Fruit fly (Drosophila melanogaster) whole organism, embryonic: ENCODE data around the gene CG32679.

Experiments used
- Aef1 ChIP-seq: fragments of 200-800 bp; sonication (Bioruptor generic); IDR thresholded peaks from 3 replicates; pipeline ENCODE4 v1.3.6; 2022; ENCODE audit warnings: missing biosample characterization, missing genetic modification characterization
- Atf-2 ChIP-seq: fragments of 200-800 bp; sonication (Bioruptor generic); optimal IDR thresholded peaks from 2 replicates; lab custom pipeline; 2016; ENCODE audit warnings: missing biosample characterization, missing genetic modification characterization
- Blimp-1 ChIP-seq: fragments of 200-800 bp; sonication (Bioruptor generic); optimal IDR thresholded peaks from 3 replicates; lab custom pipeline; 2018; ENCODE audit warnings: missing biosample characterization, missing genetic modification characterization, mild to moderate bottlenecking, moderate library complexity, missing genetic modification reagents
- CG12659 ChIP-seq: fragments of 200-800 bp; sonication (Bioruptor generic); optimal IDR thresholded peaks from 3 replicates; lab custom pipeline; 2017; ENCODE audit warnings: mild to moderate bottlenecking, missing biosample characterization, missing genetic modification reagents, missing genetic modification characterization
- CG13775 ChIP-seq: fragments of 200-800 bp; sonication (Bioruptor generic); optimal IDR thresholded peaks from 3 replicates; lab custom pipeline; 2017; ENCODE audit warnings: missing biosample characterization, mild to moderate bottlenecking, missing genetic modification characterization
- CG14441 ChIP-seq: fragments of 200-800 bp; sonication (Bioruptor generic); IDR thresholded peaks from 2 replicates; pipeline ENCODE4 v1.3.6; 2022; ENCODE audit warnings: missing biosample characterization, missing genetic modification characterization
- CG15269 ChIP-seq: fragments of 200-800 bp; sonication (Bioruptor generic); optimal IDR thresholded peaks from 2 replicates; lab custom pipeline; 2018; ENCODE audit warnings: missing biosample characterization, mild to moderate bottlenecking, missing genetic modification characterization, moderate library complexity
- CG15514 ChIP-seq: fragments of 200-800 bp; sonication (Bioruptor generic); optimal IDR thresholded peaks from 3 replicates; lab custom pipeline; 2017; ENCODE audit warnings: missing biosample characterization, missing genetic modification characterization, mild to moderate bottlenecking, moderate library complexity, missing genetic modification reagents
- CG16779 ChIP-seq: fragments of 200-800 bp; sonication (Bioruptor generic); IDR thresholded peaks from 2 replicates; pipeline ENCODE4 v1.3.6; 2022; ENCODE audit warnings: missing biosample characterization, missing genetic modification characterization
- CG32767 ChIP-seq: fragments of 200-800 bp; sonication (Bioruptor generic); IDR thresholded peaks from 2 replicates; pipeline ENCODE4 v1.3.6; 2022; ENCODE audit warnings: missing biosample characterization, missing genetic modification characterization
- CG4282 ChIP-seq: fragments of 200-800 bp; sonication (Bioruptor generic); optimal IDR thresholded peaks from 2 replicates; lab custom pipeline; 2016; ENCODE audit warnings: missing biosample characterization, missing genetic modification characterization
- CG4328 ChIP-seq: fragments of 200-800 bp; sonication (Bioruptor generic); optimal IDR thresholded peaks from 3 replicates; lab custom pipeline; 2017; ENCODE audit warnings: missing biosample characterization, missing genetic modification reagents, missing genetic modification characterization
- CG4820 ChIP-seq: fragments of 200-800 bp; sonication (Bioruptor generic); optimal IDR thresholded peaks from 3 replicates; lab custom pipeline; 2016; ENCODE audit warnings: missing biosample characterization, missing genetic modification characterization
- CG6813 ChIP-seq: fragments of 200-800 bp; sonication (Bioruptor generic); optimal IDR thresholded peaks from 2 replicates; lab custom pipeline; 2017; ENCODE audit warnings: missing biosample characterization, missing genetic modification characterization, mild to moderate bottlenecking, moderate library complexity, missing genetic modification reagents
- CG6854 ChIP-seq: fragments of 200-800 bp; sonication (Bioruptor generic); optimal IDR thresholded peaks from 3 replicates; lab custom pipeline; 2017; ENCODE audit warnings: missing biosample characterization, mild to moderate bottlenecking, missing genetic modification characterization
- CG8478 ChIP-seq: fragments of >200 bp; optimal IDR thresholded peaks from 2 replicates; lab custom pipeline; 2018
- CG9727 ChIP-seq: fragments of 200-800 bp; sonication (Bioruptor generic); optimal IDR thresholded peaks from 3 replicates; lab custom pipeline; 2017; ENCODE audit warnings: missing biosample characterization, mild to moderate bottlenecking, missing genetic modification characterization
- CG9876 ChIP-seq: fragments of 200-800 bp; sonication (Bioruptor generic); optimal IDR thresholded peaks from 2 replicates; lab custom pipeline; 2016; ENCODE audit warnings: missing biosample characterization, missing genetic modification characterization
- D ChIP-seq, 2 experiments: fragments of 200-800 bp in 1 of 2; fragments of >200 bp in 1 of 2; sonication (Bioruptor generic) in 1 of 2; optimal IDR thresholded peaks; 2 replicates in 1 of 2; 3 replicates in 1 of 2; lab custom pipeline; 2017; ENCODE audit warnings: mild to moderate bottlenecking in 1 of 2, missing biosample characterization in 1 of 2, missing genetic modification characterization in 1 of 2, missing genetic modification reagents in 1 of 2
- Hr51 ChIP-seq, 2 experiments: fragments of 200-800 bp; sonication (Bioruptor generic); optimal IDR thresholded peaks; 2 replicates in 1 of 2; 3 replicates in 1 of 2; lab custom pipeline; 2016 to 2018; ENCODE audit warnings: missing biosample characterization in 2 of 2, missing genetic modification characterization in 2 of 2, mild to moderate bottlenecking in 1 of 2, moderate library complexity in 1 of 2
- NK7.1 ChIP-seq: fragments of 200-800 bp; sonication (Bioruptor generic); optimal IDR thresholded peaks from 3 replicates; lab custom pipeline; 2016; ENCODE audit warnings: missing biosample characterization, missing genetic modification characterization
- Optix ChIP-seq: fragments of 200-800 bp; sonication (Bioruptor generic); IDR thresholded peaks from 3 replicates; pipeline ENCODE4 v1.3.6; 2022; ENCODE audit warnings: missing biosample characterization, missing genetic modification characterization
- PHDP ChIP-seq: fragments of 200-800 bp; sonication (Bioruptor generic); optimal IDR thresholded peaks from 3 replicates; lab custom pipeline; 2018; ENCODE audit warnings: missing biosample characterization, mild to moderate bottlenecking, missing genetic modification characterization, moderate library complexity
- Pdp1 ChIP-seq, 2 experiments: fragments of 200-800 bp; sonication (Bioruptor generic); optimal IDR thresholded peaks; 3 replicates each; lab custom pipeline; 2016; ENCODE audit warnings: missing biosample characterization in 2 of 2, missing genetic modification characterization in 2 of 2, mild to moderate bottlenecking in 1 of 2, moderate library complexity in 1 of 2
- Sox102F ChIP-seq: fragments of 200-800 bp; sonication (Bioruptor generic); optimal IDR thresholded peaks from 2 replicates; lab custom pipeline; 2018; ENCODE audit warnings: missing biosample characterization, mild to moderate bottlenecking, missing genetic modification characterization, moderate library complexity
- Spps ChIP-seq: fragments of 200-800 bp; sonication (Bioruptor generic); optimal IDR thresholded peaks from 2 replicates; lab custom pipeline; 2018; ENCODE audit warnings: missing biosample characterization, mild to moderate bottlenecking, missing genetic modification characterization
- Sry-β ChIP-seq: fragments of 200-800 bp; sonication (Bioruptor generic); optimal IDR thresholded peaks from 2 replicates; lab custom pipeline; 2018; ENCODE audit warnings: missing biosample characterization, mild to moderate bottlenecking, missing genetic modification characterization, moderate library complexity
- bab2 ChIP-seq: fragments of 200-800 bp; sonication (Bioruptor generic); optimal IDR thresholded peaks from 2 replicates; lab custom pipeline; 2016; ENCODE audit warnings: missing biosample characterization, missing genetic modification characterization
- cas ChIP-seq: fragments of 200-800 bp; sonication (Bioruptor generic); IDR thresholded peaks from 2 replicates; pipeline ENCODE4 v1.3.6; 2022; ENCODE audit warnings: missing biosample characterization, missing genetic modification characterization
- crp ChIP-seq, 2 experiments: fragments of 200-800 bp; sonication (Bioruptor generic); optimal IDR thresholded peaks; 2 replicates in 1 of 2; 3 replicates in 1 of 2; lab custom pipeline; 2017; ENCODE audit warnings: missing biosample characterization in 2 of 2, missing genetic modification characterization in 2 of 2, mild to moderate bottlenecking in 1 of 2, moderate library complexity in 1 of 2
- en ChIP-seq: fragments of 200-800 bp; sonication (Bioruptor generic); optimal IDR thresholded peaks from 2 replicates; lab custom pipeline; 2016; ENCODE audit warnings: missing biosample characterization, missing genetic modification characterization
- esg ChIP-seq: fragments of 200-800 bp; sonication (Bioruptor generic); conservative IDR thresholded peaks from 2 replicates; pipeline ENCODE4 v1.3.6; 2022; ENCODE audit warnings: missing biosample characterization, missing genetic modification characterization
- h ChIP-seq: fragments of >200 bp; optimal IDR thresholded peaks from 2 replicates; lab custom pipeline; 2017
- jigr1 ChIP-seq: fragments of 200-800 bp; sonication (Bioruptor generic); IDR thresholded peaks from 3 replicates; pipeline ENCODE4 v1.3.6; 2022; ENCODE audit warnings: missing biosample characterization, missing genetic modification characterization
- luna ChIP-seq: fragments of 200-800 bp; sonication (Bioruptor generic); optimal IDR thresholded peaks from 2 replicates; lab custom pipeline; 2016; ENCODE audit warnings: missing biosample characterization, missing genetic modification characterization
- nau ChIP-seq: fragments of 200-800 bp; sonication (Bioruptor generic); optimal IDR thresholded peaks from 3 replicates; lab custom pipeline; 2017; ENCODE audit warnings: missing biosample characterization, mild to moderate bottlenecking, missing genetic modification characterization, missing genetic modification reagents
- nerfin-1 ChIP-seq: fragments of 200-800 bp; sonication (Bioruptor generic); optimal IDR thresholded peaks from 3 replicates; lab custom pipeline; 2019; ENCODE audit warnings: missing biosample characterization, mild to moderate bottlenecking, missing genetic modification characterization, moderate library complexity
- nmo ChIP-seq: fragments of 200-800 bp; sonication (Bioruptor generic); optimal IDR thresholded peaks from 2 replicates; lab custom pipeline; 2018; ENCODE audit warnings: missing biosample characterization, mild to moderate bottlenecking, missing genetic modification characterization, moderate library complexity
- pan ChIP-seq, 4 experiments: fragments of >200 bp in 3 of 4; fragments of 200-800 bp in 1 of 4; sonication (Bioruptor generic) in 1 of 4; optimal IDR thresholded peaks in 3 of 4; IDR thresholded peaks in 1 of 4; 2 replicates each; pipeline versions ENCODE4 v1.3.6 to Lab custom; 2017 to 2022; ENCODE audit warnings: missing biosample characterization in 2 of 4, missing genetic modification characterization in 2 of 4, mixed read lengths in 1 of 4
- phol ChIP-seq: fragments of 200-800 bp; sonication (Bioruptor generic); optimal IDR thresholded peaks from 3 replicates; lab custom pipeline; 2018; ENCODE audit warnings: missing biosample characterization, mild to moderate bottlenecking, missing genetic modification characterization, moderate library complexity
- prd ChIP-seq, 3 experiments: fragments of >200 bp in 2 of 3; fragments of 200-800 bp in 1 of 3; sonication (Bioruptor generic) in 1 of 3; optimal IDR thresholded peaks in 2 of 3; IDR thresholded peaks in 1 of 3; 2 replicates in 2 of 3; 3 replicates in 1 of 3; pipeline versions ENCODE4 v1.3.6 to Lab custom; 2017 to 2022; ENCODE audit warnings: missing biosample characterization in 1 of 3, missing genetic modification characterization in 1 of 3
- row ChIP-seq: fragments of 200-800 bp; sonication (Bioruptor generic); IDR thresholded peaks from 3 replicates; pipeline ENCODE4 v1.3.6; 2022; ENCODE audit warnings: missing biosample characterization, missing genetic modification characterization
- seq ChIP-seq: fragments of 200-800 bp; sonication (Bioruptor generic); IDR thresholded peaks from 2 replicates; pipeline ENCODE4 v1.3.6; 2022; ENCODE audit warnings: missing biosample characterization, missing genetic modification characterization
- slp2 ChIP-seq: fragments of 200-800 bp; sonication (Bioruptor generic); optimal IDR thresholded peaks from 2 replicates; lab custom pipeline; 2016; ENCODE audit warnings: missing biosample characterization, missing genetic modification characterization
- tgo ChIP-seq: fragments of 200-800 bp; sonication (Bioruptor generic); IDR thresholded peaks from 3 replicates; pipeline ENCODE4 v1.3.6; 2022; ENCODE audit warnings: missing biosample characterization, missing genetic modification characterization
- trem ChIP-seq: fragments of 200-800 bp; optimal IDR thresholded peaks from 3 replicates; lab custom pipeline; 2019; ENCODE audit warnings: missing biosample characterization, mild to moderate bottlenecking, missing genetic modification characterization, moderate library complexity
- yki ChIP-seq: fragments of >200 bp; optimal IDR thresholded peaks from 3 replicates; lab custom pipeline; 2018

CG32679 gene

dm6 chrX:10362557-10363366 lies 4.5 kb downstream of the CG32679 start (continued):
- TF ChIP-seq CG6813 (GFP tag; lab: Kevin White, UChicago) (no peak), CG9876 (GFP tag; lab: Kevin White, UChicago) (no peak), bab2 (GFP tag; lab: Kevin White, UChicago) (peak; percentile 8), CG13775 (peak; percentile 41), CG12659 (GFP tag; lab: Kevin White, UChicago) (peak; percentile 37), CG32767 (GFP tag; lab: Robert Waterston, UW) (no peak), D (optimal IDR thresholded peaks at IDR 0.05; lab: Kevin White, UChicago) (no peak), D (GFP tag; optimal IDR thresholded peaks at IDR 0.05; lab: Kevin White, UChicago) (peak; percentile 27), trem (tag; lab: Kevin White, UChicago) (no peak), CG6854 (GFP tag; lab: Kevin White, UChicago) (no peak), pan (optimal IDR thresholded peaks at IDR 0.05; lab: Kevin White, UChicago) (no peak), pan (GFP tag; optimal IDR thresholded peaks at IDR 0.05 in 1 of 2, IDR thresholded peaks at IDR 0.05 in 1 of 2) (peak in 1 of 2 experiments; percentile 40), Sry-β (GFP tag; lab: Kevin White, UChicago) (no peak), CG9727 (peak; percentile 60), nmo (GFP tag; lab: Kevin White, UChicago) (peak; percentile 52), Aef1 (GFP tag; lab: Robert Waterston, UW) (no peak), CG8478 (lab: Kevin White, UChicago) (no peak), esg (GFP tag; lab: Robert Waterston, UW) (no peak), luna (GFP tag; lab: Kevin White, UChicago) (no peak), CG4820 (GFP tag; lab: Kevin White, UChicago) (peak; percentile 20), slp2 (GFP tag; lab: Kevin White, UChicago) (peak; percentile 5), CG16779 (GFP tag; lab: Robert Waterston, UW) (no peak), nau (no peak), Hr51 (GFP tag; optimal IDR thresholded peaks at IDR 0.05; lab: Kevin White, UChicago) (peak in 1 of 2 experiments; percentile 27), h (lab: Kevin White, UChicago) (no peak), CG15514 (GFP tag; lab: Kevin White, UChicago) (peak; percentile 3), seq (GFP tag; lab: Robert Waterston, UW) (no peak), Blimp-1 (peak; percentile 18), Sox102F (peak; percentile 30), phol (tag; lab: Kevin White, UChicago) (peak; percentile 47), CG14441 (GFP tag; lab: Robert Waterston, UW) (0 out of 2 replicates have a peak, but pooled peaks have one; percentile 4), yki (lab: Kevin White, UChicago) (no peak), Pdp1 (GFP tag; optimal IDR thresholded peaks at IDR 0.05; lab: Kevin White, UChicago) (peak; percentile 43 to 55), row (GFP tag; lab: Robert Waterston, UW) (peak; percentile 35; the same call in 2 of the 3 replicates), Spps (tag; lab: Kevin White, UChicago) (no peak), crp (GFP tag; optimal IDR thresholded peaks at IDR 0.05; lab: Kevin White, UChicago) (no peak), en (no peak), cas (no peak), Optix (GFP tag; lab: Robert Waterston, UW) (no peak), nerfin-1 (tag; lab: Kevin White, UChicago) (no peak), CG4282 (GFP tag; lab: Kevin White, UChicago) (no peak), CG15269 (tag; lab: Kevin White, UChicago) (peak; percentile 11), jigr1 (GFP tag; lab: Robert Waterston, UW) (0 out of 3 replicates have a peak, but pooled peaks have one; percentile 27), prd (optimal IDR thresholded peaks at IDR 0.05; lab: Kevin White, UChicago) (no peak), prd (GFP tag; IDR thresholded peaks at IDR 0.05; lab: Robert Waterston, UW) (0 out of 3 replicates have a peak, but pooled peaks have one; percentile 13), Atf-2 (GFP tag; lab: Kevin White, UChicago) (peak; percentile 40), tgo (GFP tag; lab: Robert Waterston, UW) (0 out of 3 replicates have a peak, but pooled peaks have one; percentile 39), CG4328 (GFP tag; lab: Kevin White, UChicago) (peak; percentile 5), NK7.1 (GFP tag; lab: Kevin White, UChicago) (no peak), PHDP (tag; lab: Kevin White, UChicago) (peak; percentile 3)
